Fruit fly (Drosophila melanogaster) whole organism, embryonic: ENCODE results near the gene dpr10.
A peak's percentile ranks its signal among the peaks of the same experiment; 100 is the strongest.

Source experiments
- CG10267 ChIP-seq: fragments of 200-800 bp; sonication (Bioruptor generic); optimal IDR thresholded peaks from 2 replicates; lab custom pipeline; 2018; ENCODE audit warnings: missing biosample characterization, mild to moderate bottlenecking, missing genetic modification characterization, moderate library complexity
- CG10321 ChIP-seq: fragments of 200-800 bp; sonication (Bioruptor generic); IDR thresholded peaks from 2 replicates; pipeline ENCODE4 v1.3.6; 2022; ENCODE audit warnings: missing biosample characterization, missing genetic modification characterization
- CG11456 ChIP-seq: fragments of 200-800 bp; sonication (Bioruptor generic); IDR thresholded peaks from 3 replicates; pipeline ENCODE4 v1.3.6; 2022; ENCODE audit warnings: missing biosample characterization, missing genetic modification characterization
- CG13775 ChIP-seq: fragments of 200-800 bp; sonication (Bioruptor generic); optimal IDR thresholded peaks from 3 replicates; lab custom pipeline; 2017; ENCODE audit warnings: missing biosample characterization, mild to moderate bottlenecking, missing genetic modification characterization
- CG14710 ChIP-seq: fragments of 200-800 bp; sonication (Bioruptor generic); optimal IDR thresholded peaks from 3 replicates; lab custom pipeline; 2019; ENCODE audit warnings: missing biosample characterization, mild to moderate bottlenecking, missing genetic modification characterization, moderate library complexity
- CG15269 ChIP-seq: fragments of 200-800 bp; sonication (Bioruptor generic); optimal IDR thresholded peaks from 2 replicates; lab custom pipeline; 2018; ENCODE audit warnings: missing biosample characterization, mild to moderate bottlenecking, missing genetic modification characterization, moderate library complexity
- CG2120 ChIP-seq: fragments of 200-800 bp; sonication (Bioruptor generic); optimal IDR thresholded peaks from 3 replicates; lab custom pipeline; 2016; ENCODE audit warnings: missing biosample characterization, missing genetic modification characterization
- CG2129 ChIP-seq: fragments of 200-800 bp; sonication (Bioruptor generic); IDR thresholded peaks from 2 replicates; pipeline ENCODE4 v1.3.6; 2022; ENCODE audit warnings: missing biosample characterization, missing genetic modification characterization; ENCODE audit not compliant: partially characterized antibody
- CG30020 ChIP-seq: fragments of 200-800 bp; optimal IDR thresholded peaks from 2 replicates; lab custom pipeline; 2019; ENCODE audit warnings: missing biosample characterization, mild to moderate bottlenecking, missing genetic modification characterization, moderate library complexity
- CG32532 ChIP-seq: fragments of 200-800 bp; sonication (Bioruptor generic); IDR thresholded peaks from 2 replicates; pipeline ENCODE4 v1.3.6; 2022; ENCODE audit warnings: missing biosample characterization, missing genetic modification characterization
- CG3407 ChIP-seq: fragments of 200-800 bp; sonication (Bioruptor generic); optimal IDR thresholded peaks from 2 replicates; lab custom pipeline; 2018; ENCODE audit warnings: missing biosample characterization, mild to moderate bottlenecking, missing genetic modification characterization
- CG3995 ChIP-seq: fragments of 200-800 bp; sonication (Bioruptor generic); optimal IDR thresholded peaks from 3 replicates; lab custom pipeline; 2016; ENCODE audit warnings: missing biosample characterization, missing genetic modification characterization
- CG7963 ChIP-seq: fragments of 200-800 bp; sonication (Bioruptor generic); IDR thresholded peaks from 3 replicates; pipeline ENCODE4 v1.3.6; 2022; ENCODE audit warnings: missing biosample characterization, missing genetic modification characterization; ENCODE audit not compliant: partially characterized antibody
- CG7987 ChIP-seq: fragments of 200-800 bp; sonication (Bioruptor generic); optimal IDR thresholded peaks from 2 replicates; lab custom pipeline; 2018; ENCODE audit warnings: missing biosample characterization, mild to moderate bottlenecking, missing genetic modification characterization, moderate library complexity
- CG8290 ChIP-seq, 3 experiments: fragments of 200-800 bp; sonication (Bioruptor generic); optimal IDR thresholded peaks; 2 replicates each; lab custom pipeline; 2016 to 2019; ENCODE audit warnings: missing biosample characterization in 3 of 3, missing genetic modification characterization in 3 of 3, mild to moderate bottlenecking in 2 of 3, moderate library complexity in 1 of 3
- CG8924 ChIP-seq: fragments of 200-800 bp; optimal IDR thresholded peaks from 3 replicates; lab custom pipeline; 2019; ENCODE audit warnings: missing biosample characterization, mild to moderate bottlenecking, missing genetic modification characterization, moderate library complexity
- D19A ChIP-seq: fragments of 200-800 bp; optimal IDR thresholded peaks from 3 replicates; lab custom pipeline; 2019; ENCODE audit warnings: missing biosample characterization, mild to moderate bottlenecking, missing genetic modification characterization, moderate library complexity
- Doc3 ChIP-seq: fragments of 200-800 bp; sonication (Bioruptor generic); IDR thresholded peaks from 3 replicates; pipeline ENCODE4 v1.3.6; 2022; ENCODE audit warnings: missing biosample characterization, missing genetic modification characterization; ENCODE audit not compliant: partially characterized antibody
- E2f2 ChIP-seq: fragments of 200-800 bp; sonication (Bioruptor generic); IDR thresholded peaks from 2 replicates; pipeline ENCODE4 v1.3.6; 2022; ENCODE audit warnings: missing biosample characterization, missing genetic modification characterization
- H15 ChIP-seq: fragments of 200-800 bp; sonication (Bioruptor generic); IDR thresholded peaks from 3 replicates; pipeline ENCODE4 v1.3.6; 2022; ENCODE audit warnings: missing biosample characterization, missing genetic modification characterization
- Hey ChIP-seq: fragments of 200-800 bp; sonication (Bioruptor generic); optimal IDR thresholded peaks from 3 replicates; lab custom pipeline; 2018; ENCODE audit warnings: missing biosample characterization, mild to moderate bottlenecking, missing genetic modification characterization
- Hmx ChIP-seq: fragments of 200-800 bp; sonication (Bioruptor generic); optimal IDR thresholded peaks from 2 replicates; lab custom pipeline; 2016; ENCODE audit warnings: missing biosample characterization, missing genetic modification characterization
- Med ChIP-seq: fragments of 200-800 bp; sonication (Bioruptor generic); peaks from one replicate; lab custom pipeline; 2016; ENCODE audit warnings: missing biosample characterization, missing genetic modification characterization, mild to moderate bottlenecking, inconsistent platforms, moderate library complexity
- Ptx1 ChIP-seq: fragments of 200-800 bp; sonication (Bioruptor generic); IDR thresholded peaks from 2 replicates; pipeline ENCODE4 v1.3.6; 2022; ENCODE audit warnings: missing biosample characterization, missing genetic modification characterization
- Sox100B ChIP-seq: fragments of 200-800 bp; sonication (Bioruptor generic); optimal IDR thresholded peaks from 3 replicates; lab custom pipeline; 2018; ENCODE audit warnings: missing biosample characterization, mild to moderate bottlenecking, missing genetic modification characterization
- Xbp1 ChIP-seq: fragments of 200-800 bp; sonication (Bioruptor generic); optimal IDR thresholded peaks from 3 replicates; lab custom pipeline; 2016; ENCODE audit warnings: missing biosample characterization, mild to moderate bottlenecking, missing genetic modification characterization
- Xrp1 ChIP-seq: fragments of 200-800 bp; sonication (Bioruptor generic); IDR thresholded peaks from 2 replicates; pipeline ENCODE4 v1.3.6; 2022; ENCODE audit warnings: missing biosample characterization, missing genetic modification characterization
- ap ChIP-seq: fragments of 200-800 bp; sonication (Bioruptor generic); IDR thresholded peaks from 2 replicates; pipeline ENCODE4 v1.3.6; 2022; ENCODE audit warnings: missing biosample characterization, missing genetic modification characterization
- az2 ChIP-seq: fragments of 200-800 bp; sonication (Bioruptor generic); optimal IDR thresholded peaks from 3 replicates; lab custom pipeline; 2016; ENCODE audit warnings: missing biosample characterization, missing genetic modification characterization
- cad ChIP-seq: fragments of >200 bp; optimal IDR thresholded peaks from 2 replicates; lab custom pipeline; 2017; ENCODE audit warnings: missing biosample characterization, missing genetic modification characterization
- cwo ChIP-seq: fragments of 200-800 bp; sonication (Bioruptor generic); optimal IDR thresholded peaks from 3 replicates; lab custom pipeline; 2017; ENCODE audit warnings: missing biosample characterization, missing genetic modification characterization, mild to moderate bottlenecking, moderate library complexity, missing genetic modification reagents
- disco-r ChIP-seq: fragments of 200-800 bp; sonication (Bioruptor generic); optimal IDR thresholded peaks from 2 replicates; lab custom pipeline; 2016; ENCODE audit warnings: missing biosample characterization, missing genetic modification characterization
- ems ChIP-seq: fragments of 200-800 bp; sonication (Bioruptor generic); optimal IDR thresholded peaks from 3 replicates; lab custom pipeline; 2016; ENCODE audit warnings: missing biosample characterization, missing genetic modification characterization
- esg ChIP-seq: fragments of 200-800 bp; sonication (Bioruptor generic); conservative IDR thresholded peaks from 2 replicates; pipeline ENCODE4 v1.3.6; 2022; ENCODE audit warnings: missing biosample characterization, missing genetic modification characterization
- gfzf ChIP-seq: fragments of 200-800 bp; sonication (Bioruptor generic); optimal IDR thresholded peaks from 2 replicates; lab custom pipeline; 2016; ENCODE audit warnings: missing biosample characterization, mild to moderate bottlenecking, missing genetic modification characterization, moderate library complexity
- gro ChIP-seq: fragments of 200-800 bp; sonication (Bioruptor generic); optimal IDR thresholded peaks from 2 replicates; lab custom pipeline; 2016; ENCODE audit warnings: missing biosample characterization, missing genetic modification characterization
- hkb ChIP-seq, 2 experiments: fragments of 200-800 bp in 1 of 2; fragments of >200 bp in 1 of 2; sonication (Bioruptor generic) in 1 of 2; IDR thresholded peaks in 1 of 2; optimal IDR thresholded peaks in 1 of 2; 2 replicates each; pipeline versions ENCODE4 v1.3.6 to Lab custom; 2017 to 2022; ENCODE audit warnings: missing biosample characterization in 1 of 2, missing genetic modification characterization in 1 of 2
- hth ChIP-seq: fragments of >200 bp; optimal IDR thresholded peaks from 2 replicates; lab custom pipeline; 2017; ENCODE audit warnings: inconsistent platforms
- ind ChIP-seq: fragments of 200-800 bp; sonication (Bioruptor generic); optimal IDR thresholded peaks from 3 replicates; lab custom pipeline; 2016; ENCODE audit warnings: missing biosample characterization, missing genetic modification characterization
- lilli ChIP-seq: fragments of 200-800 bp; sonication (Bioruptor generic); optimal IDR thresholded peaks from 3 replicates; lab custom pipeline; 2016; ENCODE audit warnings: missing biosample characterization, missing genetic modification characterization
- nerfin-1 ChIP-seq: fragments of 200-800 bp; sonication (Bioruptor generic); optimal IDR thresholded peaks from 3 replicates; lab custom pipeline; 2019; ENCODE audit warnings: missing biosample characterization, mild to moderate bottlenecking, missing genetic modification characterization, moderate library complexity
- nmo ChIP-seq: fragments of 200-800 bp; sonication (Bioruptor generic); optimal IDR thresholded peaks from 2 replicates; lab custom pipeline; 2018; ENCODE audit warnings: missing biosample characterization, mild to moderate bottlenecking, missing genetic modification characterization, moderate library complexity
- sc ChIP-seq, 3 experiments: fragments of >200 bp in 2 of 3; fragments of 200-800 bp in 1 of 3; sonication (Bioruptor generic) in 1 of 3; optimal IDR thresholded peaks; 2 replicates in 2 of 3; 3 replicates in 1 of 3; lab custom pipeline; 2017; ENCODE audit warnings: mild to moderate bottlenecking in 1 of 3, missing biosample characterization in 1 of 3, missing genetic modification characterization in 1 of 3, missing genetic modification reagents in 1 of 3
- schlank ChIP-seq: fragments of 200-800 bp; sonication (Bioruptor generic); optimal IDR thresholded peaks from 2 replicates; lab custom pipeline; 2018; ENCODE audit warnings: missing biosample characterization, mild to moderate bottlenecking, missing genetic modification characterization
- sens-2 ChIP-seq: fragments of 200-800 bp; sonication (Bioruptor generic); IDR thresholded peaks from 2 replicates; pipeline ENCODE4 v1.3.6; 2022; ENCODE audit warnings: missing biosample characterization, missing genetic modification characterization
- sob ChIP-seq: fragments of 200-800 bp; sonication (Bioruptor generic); IDR thresholded peaks from 2 replicates; pipeline ENCODE4 v1.3.6; 2022; ENCODE audit warnings: missing biosample characterization, missing genetic modification characterization
- zen ChIP-seq: fragments of 200-800 bp; sonication (Bioruptor generic); optimal IDR thresholded peaks from 3 replicates; lab custom pipeline; 2018; ENCODE audit warnings: missing biosample characterization, mild to moderate bottlenecking, missing genetic modification characterization, moderate library complexity
- zen2 ChIP-seq: fragments of 200-800 bp; sonication (Bioruptor generic); IDR thresholded peaks from 3 replicates; pipeline ENCODE4 v1.3.6; 2022; ENCODE audit warnings: missing biosample characterization, missing genetic modification characterization; ENCODE audit not compliant: partially characterized antibody

The dpr10 gene

DNA sequence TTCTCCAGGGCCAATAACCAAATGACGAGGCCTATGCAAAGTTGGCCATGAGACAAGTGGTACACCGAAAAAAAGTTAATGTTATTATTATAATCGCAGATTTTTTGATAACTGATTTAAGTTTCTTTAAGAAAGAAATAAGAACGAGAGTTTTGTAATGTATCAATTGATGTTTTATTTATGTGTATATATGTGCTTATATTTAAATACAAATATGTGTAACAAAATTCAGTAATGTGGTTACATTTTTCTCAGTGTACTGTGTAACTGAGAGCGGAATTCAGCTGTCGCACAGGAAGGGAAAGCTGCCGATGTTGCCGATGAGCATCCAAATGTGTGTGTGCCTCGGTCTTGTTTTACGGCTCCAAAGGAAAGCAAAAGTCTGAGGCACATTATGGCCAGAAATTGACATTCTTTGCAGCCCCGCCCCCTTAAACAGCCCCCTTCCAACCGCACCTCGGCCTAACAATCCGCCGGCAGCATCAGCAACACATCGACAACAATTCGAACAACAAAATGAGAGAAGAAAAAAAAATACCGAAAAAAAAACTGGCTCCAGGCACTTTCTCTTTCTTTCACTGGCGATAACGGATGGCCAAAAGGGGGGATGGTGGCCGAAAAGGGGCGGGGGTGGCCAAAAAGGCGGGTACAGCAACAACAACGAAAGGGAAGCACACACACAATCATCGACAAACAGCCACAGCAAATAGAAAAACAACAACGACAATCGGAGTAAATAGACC, 20.5 kb upstream of the dpr10 start (continued):
- no peak for TF ChIP-seq CG3995 (GFP tag; lab: Kevin White, UChicago)
- peak; percentile 22; the same call in 1 of the 2 replicates for TF ChIP-seq sob (GFP tag; lab: Robert Waterston, UW)
- TF ChIP-seq esg (GFP tag; lab: Robert Waterston, UW), result peak; percentile 39; the same call in 1 of the 2 replicates
- TF ChIP-seq az2 (GFP tag; lab: Kevin White, UChicago), result peak; percentile 53
- 0 out of 3 replicates have a peak, but pooled peaks have one; percentile 11 for TF ChIP-seq H15
- TF ChIP-seq cwo (GFP tag; lab: Kevin White, UChicago), result peak; percentile 23
- no peak for TF ChIP-seq schlank
- no peak for TF ChIP-seq CG8290 (GFP tag; optimal IDR thresholded peaks at IDR 0.05; lab: Kevin White, UChicago)
- TF ChIP-seq CG8290 (tag; optimal IDR thresholded peaks at IDR 0.05; lab: Kevin White, UChicago), result no peak
- TF ChIP-seq zen2 (GFP tag; lab: Robert Waterston, UW), result no peak
- TF ChIP-seq sens-2 (GFP tag; lab: Robert Waterston, UW), result 0 out of 2 replicates have a peak, but pooled peaks have one; percentile 21
- peak; percentile 32 for TF ChIP-seq Hmx (GFP tag; lab: Kevin White, UChicago)
- peak; percentile 76 for TF ChIP-seq D19A (tag; lab: Kevin White, UChicago)
- peak; percentile 63 for TF ChIP-seq ind
- no peak for TF ChIP-seq CG11456
- TF ChIP-seq Xrp1 (GFP tag; lab: Robert Waterston, UW), result peak; percentile 69
- TF ChIP-seq CG10267 (tag; lab: Kevin White, UChicago), result peak; percentile 62
- TF ChIP-seq CG7963 (GFP tag; lab: Robert Waterston, UW), result no peak
- no peak for TF ChIP-seq hth
- TF ChIP-seq Sox100B (GFP tag; lab: Kevin White, UChicago), result peak; percentile 75
- TF ChIP-seq cad (GFP tag; lab: Kevin White, UChicago), result no peak
- peak; percentile 15 for TF ChIP-seq Xbp1 (GFP tag; lab: Kevin White, UChicago)
- TF ChIP-seq nerfin-1 (tag; lab: Kevin White, UChicago), result peak; percentile 64
- TF ChIP-seq E2f2 (GFP tag; lab: Robert Waterston, UW), result no peak
- no peak for TF ChIP-seq CG2129 (GFP tag; lab: Robert Waterston, UW)
- TF ChIP-seq Doc3, result no peak
- no peak for TF ChIP-seq hkb (optimal IDR thresholded peaks at IDR 0.05; lab: Kevin White, UChicago)
- peak; percentile 40; the same call in 1 of the 2 replicates for TF ChIP-seq hkb (GFP tag; IDR thresholded peaks at IDR 0.05; lab: Robert Waterston, UW)
- TF ChIP-seq CG14710 (tag; lab: Kevin White, UChicago), result peak; percentile 67
- TF ChIP-seq CG30020 (tag; lab: Kevin White, UChicago), result no peak
- 0 out of 2 replicates have a peak, but pooled peaks have one; percentile 35 for TF ChIP-seq ap
- no peak for TF ChIP-seq lilli (GFP tag; lab: Kevin White, UChicago)
- peak; percentile 11 for TF ChIP-seq zen (tag; lab: Kevin White, UChicago)
- peak; percentile 69 for TF ChIP-seq CG8924 (tag; lab: Kevin White, UChicago)
- TF ChIP-seq nmo (GFP tag; lab: Kevin White, UChicago), result peak; percentile 82
- TF ChIP-seq sc (optimal IDR thresholded peaks at IDR 0.05; lab: Kevin White, UChicago), result no peak
- peak; percentile 19 for TF ChIP-seq sc (GFP tag; optimal IDR thresholded peaks at IDR 0.05; lab: Kevin White, UChicago)
- TF ChIP-seq CG3407 (GFP tag; lab: Kevin White, UChicago), result peak; percentile 39
- TF ChIP-seq gfzf, result no peak
- peak; percentile 6 for TF ChIP-seq CG2120
- TF ChIP-seq CG15269 (tag; lab: Kevin White, UChicago), result peak; percentile 39
- TF ChIP-seq CG13775, result no peak
- peak; percentile 50 for TF ChIP-seq Med
- no peak for TF ChIP-seq CG10321 (GFP tag; lab: Robert Waterston, UW)
- no peak for TF ChIP-seq disco-r (GFP tag; lab: Kevin White, UChicago)
- no peak for TF ChIP-seq Hey (tag; lab: Kevin White, UChicago)
- peak; percentile 64 for TF ChIP-seq Ptx1 (GFP tag; lab: Robert Waterston, UW)
- TF ChIP-seq CG32532, result no peak
- no peak for TF ChIP-seq gro
- peak; percentile 15 for TF ChIP-seq ems (GFP tag; lab: Kevin White, UChicago)
- no peak for TF ChIP-seq CG7987 (GFP tag; lab: Kevin White, UChicago)
